Worm (Caenorhabditis elegans): ENCODE data around the gene C29A12.1.

- TF ChIP-seq elt-1 (tag; optimal IDR thresholded peaks at IDR 0.05; ENCODE audit: borderline replicate concordance, insufficient read depth), result no peak
- TF ChIP-seq ces-1 (GFP tag; optimal IDR thresholded peaks at IDR 0.05), result peak; percentile 3
- no peak for TF ChIP-seq pha-4 (tag; optimal IDR thresholded peaks at IDR 0.05)
- TF ChIP-seq blmp-1 (tag; optimal IDR thresholded peaks at IDR 0.05), result no peak
- no peak for TF ChIP-seq lin-13 (tag; optimal IDR thresholded peaks at IDR 0.05)
- TF ChIP-seq unc-62 (GFP tag; optimal IDR thresholded peaks at IDR 0.05), result peak; percentile 27
- no peak for TF ChIP-seq unc-39 (tag; optimal IDR thresholded peaks at IDR 0.05)
- TF ChIP-seq nhr-28 (tag; optimal IDR thresholded peaks at IDR 0.05), result no peak
- no peak for TF ChIP-seq nhr-237 (tag; optimal IDR thresholded peaks at IDR 0.05)
- TF ChIP-seq lsy-2 (tag; optimal IDR thresholded peaks at IDR 0.05), result no peak
These were observed 45.1 kb upstream of the C29A12.1 start for ce11 chrV:10858340-10858739.

Data from whole organism, mixed stage, embryonic.